Worm (Caenorhabditis elegans): Measurements from ENCODE around the gene R09D1.12.

- TF ChIP-seq dao-5 (tag; optimal IDR thresholded peaks at IDR 0.05) (no peak), W03F9.2 (tag; optimal IDR thresholded peaks at IDR 0.05) (no peak)
Observed at ce11 chrII:9498589-9498988, 46.5 kb upstream of the R09D1.12 start.
